Worm (Caenorhabditis elegans) whole organism, mixed stage, embryonic: ENCODE measurements around the gene mig-17.

Experiments used
- blmp-1 ChIP-seq: fragments of 150-350 bp; optimal IDR thresholded peaks from 2 replicates; lab custom pipeline; 2014; ENCODE audit warnings: missing biosample characterization, missing genetic modification characterization
- elt-1 ChIP-seq: sonication (generic microtip); optimal IDR thresholded peaks from 2 replicates; lab custom pipeline; 2017; ENCODE audit warnings: missing genetic modification characterization, mild to moderate bottlenecking, missing compliant biosample characterization, antibody characterized with exemption, moderate library complexity, borderline replicate concordance; ENCODE audit not compliant: insufficient read depth
- elt-3 ChIP-seq: fragments of 150-350 bp; optimal IDR thresholded peaks from 2 replicates; lab custom pipeline; 2014; ENCODE audit warnings: missing biosample characterization, missing genetic modification characterization
- lsy-2 ChIP-seq: fragments of 150-350 bp; optimal IDR thresholded peaks from 2 replicates; lab custom pipeline; 2014; ENCODE audit warnings: missing biosample characterization, missing genetic modification characterization
- mab-5 ChIP-seq: fragments of 150-350 bp; optimal IDR thresholded peaks from 2 replicates; lab custom pipeline; 2014; ENCODE audit warnings: missing biosample characterization, missing genetic modification characterization
- mep-1 ChIP-seq: fragments of 150-350 bp; optimal IDR thresholded peaks from 2 replicates; lab custom pipeline; 2017; ENCODE audit warnings: missing biosample characterization, missing genetic modification reagents, missing genetic modification characterization, inconsistent platforms
- nhr-28 ChIP-seq: fragments of 150-350 bp; optimal IDR thresholded peaks from 2 replicates; lab custom pipeline; 2014; ENCODE audit warnings: missing biosample characterization, missing genetic modification characterization
- nhr-76 ChIP-seq: sonication (generic microtip); optimal IDR thresholded peaks from 2 replicates; lab custom pipeline; 2017; ENCODE audit warnings: missing biosample characterization, missing genetic modification characterization
- pha-4 ChIP-seq: fragments of 150-350 bp; optimal IDR thresholded peaks from 2 replicates; lab custom pipeline; 2018; ENCODE audit warnings: missing biosample characterization, missing genetic modification reagents, missing genetic modification characterization
- sptf-1 ChIP-seq: sonication (generic microtip); optimal IDR thresholded peaks from 2 replicates; lab custom pipeline; 2017; ENCODE audit warnings: mild to moderate bottlenecking, missing genetic modification characterization, moderate library complexity, missing compliant biosample characterization
- unc-120 ChIP-seq: sonication (generic microtip); optimal IDR thresholded peaks from 2 replicates; lab custom pipeline; 2017; ENCODE audit warnings: missing genetic modification characterization, missing compliant biosample characterization; ENCODE audit not compliant: poor library complexity, severe bottlenecking
- unc-62 ChIP-seq: fragments of 150-350 bp; optimal IDR thresholded peaks from 2 replicates; lab custom pipeline; 2014; ENCODE audit warnings: missing biosample characterization, missing genetic modification reagents, missing genetic modification characterization
- zip-8 ChIP-seq: fragments of 150-350 bp; optimal IDR thresholded peaks from 2 replicates; lab custom pipeline; 2014; ENCODE audit warnings: missing biosample characterization, missing genetic modification characterization
- ztf-11 ChIP-seq: fragments of 150-350 bp; optimal IDR thresholded peaks from 2 replicates; lab custom pipeline; 2014; ENCODE audit warnings: missing biosample characterization, missing genetic modification characterization

ce11 chrV:11436407-11436806 is 10.1 kb upstream of the mig-17 start:
- no peak for TF ChIP-seq mep-1 (tag; lab: Kevin White, UChicago)
- TF ChIP-seq ztf-11: no peak
- TF ChIP-seq elt-3 (tag; lab: Kevin White, UChicago): no peak
- TF ChIP-seq nhr-76 (tag; lab: Kevin White, UChicago): no peak
- no peak for TF ChIP-seq nhr-28 (tag; lab: Kevin White, UChicago)
- TF ChIP-seq sptf-1 (tag; lab: Kevin White, UChicago): no peak
- TF ChIP-seq pha-4 (tag; lab: Kevin White, UChicago): no peak
- no peak for TF ChIP-seq mab-5 (tag; lab: Kevin White, UChicago)
- no peak for TF ChIP-seq unc-62 (GFP tag; lab: Kevin White, UChicago)
- peak; percentile 47 for TF ChIP-seq zip-8 (tag; lab: Kevin White, UChicago)
- no peak for TF ChIP-seq blmp-1 (tag; lab: Kevin White, UChicago)
- TF ChIP-seq lsy-2: no peak
- no peak for TF ChIP-seq unc-120 (tag; lab: Kevin White, UChicago)
- no peak for TF ChIP-seq elt-1 (tag; lab: Kevin White, UChicago)
